Fruit fly (Drosophila melanogaster): ENCODE data around the gene Srrm1.

- TF ChIP-seq CG8089 (GFP tag; optimal IDR thresholded peaks at IDR 0.05) (no peak), NFAT (GFP tag; IDR thresholded peaks at IDR 0.05) (no peak), kay (GFP tag; optimal IDR thresholded peaks at IDR 0.05) (no peak), Sox102F (GFP tag; optimal IDR thresholded peaks at IDR 0.05) (no peak), unpg (GFP tag; optimal IDR thresholded peaks at IDR 0.05) (no peak), Sin3A (optimal IDR thresholded peaks at IDR 0.05) (no peak), ssp (GFP tag; IDR thresholded peaks at IDR 0.05) (no peak), pum (GFP tag; optimal IDR thresholded peaks at IDR 0.05) (no peak), CG18476 (GFP tag; optimal IDR thresholded peaks at IDR 0.05) (no peak), cad (GFP tag; optimal IDR thresholded peaks at IDR 0.05) (no peak), gro (GFP tag; optimal IDR thresholded peaks at IDR 0.05) (no peak), CG2712 (tag; optimal IDR thresholded peaks at IDR 0.05) (no peak), CG34422 (GFP tag; IDR thresholded peaks at IDR 0.05) (0 out of 3 replicates have a peak, but pooled peaks have one; percentile 27), dmrt99B (tag; optimal IDR thresholded peaks at IDR 0.05) (no peak)
These were observed 7.9 kb upstream of the Srrm1 start, which contains the start of gene CG17672 for dm6 chr3L:13028740-13029139.
